Worm (Caenorhabditis elegans): ENCODE results near the gene mtm-9.

The mtm-9 gene

DNA sequence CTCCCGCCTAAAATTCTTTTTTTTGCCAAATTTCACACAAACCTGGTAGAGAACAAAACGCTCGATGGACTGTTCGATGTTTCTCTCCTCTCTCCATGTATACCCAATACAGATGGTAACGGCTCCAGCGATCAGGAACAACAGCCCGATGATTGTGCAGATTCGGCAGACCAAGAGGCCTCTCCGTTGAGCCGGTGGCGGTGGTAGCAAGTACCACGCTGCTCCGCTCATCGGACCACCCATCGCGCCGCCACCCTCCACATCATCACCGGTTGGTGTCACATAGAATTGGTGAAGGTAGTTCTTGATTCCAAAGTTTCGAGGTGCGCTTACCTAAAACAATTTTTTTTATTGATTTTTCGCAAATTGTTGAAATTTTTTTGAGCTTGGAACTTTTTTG lies 28.6 kb upstream of the mtm-9 start (continued):
- TF ChIP-seq D2030.7 (GFP tag; IDR thresholded peaks at IDR 0.05) (no peak), tbp1 (GFP tag; optimal IDR thresholded peaks at IDR 0.05) (no peak), him-1 (tag; optimal IDR thresholded peaks at IDR 0.05) (no peak)

DNA sequence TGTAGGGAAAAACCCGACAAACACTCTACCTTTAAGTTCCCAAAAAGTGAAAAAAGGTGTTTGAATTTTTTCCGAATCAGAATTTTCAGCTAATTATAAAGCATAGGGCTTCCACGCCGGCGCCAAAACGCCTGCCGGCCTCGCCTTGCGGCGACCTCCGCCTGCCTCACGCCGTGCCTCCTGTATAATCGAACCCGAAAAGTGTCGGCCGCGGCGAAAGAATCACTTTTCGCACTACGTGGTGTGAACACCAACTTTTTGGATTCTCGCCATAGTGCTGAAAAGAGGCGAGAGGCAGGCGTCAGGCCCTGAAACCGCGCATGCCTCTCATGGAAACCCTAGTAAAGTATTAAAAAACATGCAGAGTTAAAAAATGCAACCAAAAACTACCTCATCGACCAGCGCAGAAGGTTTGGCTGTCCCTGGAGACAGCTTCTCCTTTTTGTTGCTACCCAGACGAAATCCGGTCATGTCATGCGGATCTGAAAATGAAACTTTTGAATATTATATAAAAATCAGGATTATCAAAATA lies 27.8 kb upstream of the mtm-9 start, which contains the start of gene nrsn-1:
TSS of gene nrsn-1 (minus strand) at position 482 of the 532 bp plus-strand sequence.
- TF ChIP-seq zfh-2 (GFP tag; conservative IDR thresholded peaks at IDR 0.05) (peak; percentile 80), sdz-38 (tag; optimal IDR thresholded peaks at IDR 0.05) (no peak), ceh-40 (GFP tag; IDR thresholded peaks at IDR 0.05) (no peak), efl-1 (GFP tag; optimal IDR thresholded peaks at IDR 0.05) (no peak), nfya-2 (GFP tag; IDR thresholded peaks at IDR 0.05) (no peak), atf-7 (tag; optimal IDR thresholded peaks at IDR 0.05) (no peak), ceh-100 (GFP tag; IDR thresholded peaks at IDR 0.05) (no peak), tlf-1 (GFP tag; optimal IDR thresholded peaks at IDR 0.05) (no peak), him-1 (tag; optimal IDR thresholded peaks at IDR 0.05) (no peak), nhr-179 (tag; optimal IDR thresholded peaks at IDR 0.05) (no peak), ztf-28 (GFP tag; IDR thresholded peaks at IDR 0.05) (0 out of 2 replicates have a peak, but pooled peaks have one; percentile 7), C17E4.6 (GFP tag; IDR thresholded peaks at IDR 0.05) (no peak), Y56A3A.18 (GFP tag; IDR thresholded peaks at IDR 0.05) (no peak), mcd-1 (GFP tag; IDR thresholded peaks at IDR 0.05) (0 out of 2 replicates have a peak, but pooled peaks have one; percentile 35)

DNA sequence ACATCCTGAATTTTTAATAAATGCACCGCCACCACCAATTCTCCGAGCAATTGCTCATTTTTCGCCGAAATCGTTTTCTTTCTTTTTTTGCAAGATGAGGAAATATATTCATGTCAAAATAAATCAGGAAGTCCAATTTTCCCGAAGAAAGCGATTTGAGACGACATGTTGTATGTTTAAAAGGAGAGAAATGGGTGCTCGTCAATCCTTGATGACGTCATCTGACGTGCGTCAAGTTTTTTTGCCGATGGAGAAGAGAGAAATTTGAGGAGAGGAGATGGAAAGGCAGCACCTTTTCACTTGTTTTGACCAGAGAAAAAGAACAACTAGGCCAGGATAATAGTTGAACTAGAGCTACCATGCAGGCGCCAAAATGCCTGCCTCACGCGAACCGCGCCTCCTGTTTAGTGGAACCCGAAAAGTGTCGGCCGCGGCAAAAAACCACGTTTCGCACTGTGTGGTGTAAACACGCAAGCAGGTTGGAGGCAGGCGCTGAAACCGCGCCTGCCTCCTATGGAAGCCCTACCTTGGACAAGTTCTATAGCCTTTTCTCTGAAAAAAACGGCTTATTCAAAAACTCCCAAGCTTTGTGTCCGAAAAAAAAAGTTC lies 27.0 kb upstream of the mtm-9 start:
- TF ChIP-seq athp-1 (tag; optimal IDR thresholded peaks at IDR 0.05): no peak
- TF ChIP-seq zfh-2 (GFP tag; conservative IDR thresholded peaks at IDR 0.05): peak; percentile 77
- TF ChIP-seq ztf-28 (GFP tag; IDR thresholded peaks at IDR 0.05): no peak
- no peak for TF ChIP-seq fkh-3 (tag; optimal IDR thresholded peaks at IDR 0.05)
- TF ChIP-seq somi-1 (GFP tag; optimal IDR thresholded peaks at IDR 0.05): peak; percentile 22
- TF ChIP-seq F23B12.7 (tag; optimal IDR thresholded peaks at IDR 0.05; ENCODE audit: insufficient read depth): no peak
- peak; percentile 37 for TF ChIP-seq snpc-4 (GFP tag; optimal IDR thresholded peaks at IDR 0.05)
- TF ChIP-seq snpc-4 (tag; optimal IDR thresholded peaks at IDR 0.05): peak; percentile 40 to 71 (median 68)
- TF ChIP-seq cebp-1 (GFP tag; IDR thresholded peaks at IDR 0.05): no peak
- TF ChIP-seq cebp-1 (tag; optimal IDR thresholded peaks at IDR 0.05): peak; percentile 28
- TF ChIP-seq ets-4 (GFP tag; optimal IDR thresholded peaks at IDR 0.05): no peak
- TF ChIP-seq attf-6 (GFP tag; IDR thresholded peaks at IDR 0.05): 0 out of 2 replicates have a peak, but pooled peaks have one; percentile 45
- 0 out of 2 replicates have a peak, but pooled peaks have one; percentile 24 for TF ChIP-seq nfyb-1 (GFP tag; IDR thresholded peaks at IDR 0.05)
- TF ChIP-seq atf-7 (tag; optimal IDR thresholded peaks at IDR 0.05): peak; percentile 91
- TF ChIP-seq lin-40 (tag; optimal IDR thresholded peaks at IDR 0.05): peak; percentile 14
- TF ChIP-seq Y53F4B.3 (GFP tag; IDR thresholded peaks at IDR 0.05): no peak
- TF ChIP-seq snpc-3.4 (tag; optimal IDR thresholded peaks at IDR 0.05): no peak
- TF ChIP-seq aptf-2 (GFP tag; conservative IDR thresholded peaks at IDR 0.05): no peak
- no peak for TF ChIP-seq bed-2 (GFP tag; IDR thresholded peaks at IDR 0.05)
- 0 out of 2 replicates have a peak, but pooled peaks have one; percentile 32 for TF ChIP-seq mcd-1 (GFP tag; IDR thresholded peaks at IDR 0.05)
- no peak for TF ChIP-seq dpff-1 (tag; optimal IDR thresholded peaks at IDR 0.05)
- no peak for TF ChIP-seq Y67H2A.10 (GFP tag; conservative IDR thresholded peaks at IDR 0.05)
- peak in 1 of 3 experiments; percentile 63 for TF ChIP-seq lin-35 (GFP tag; optimal IDR thresholded peaks at IDR 0.05)
- TF ChIP-seq K12H6.12 (tag; optimal IDR thresholded peaks at IDR 0.05): peak; percentile 38
- TF ChIP-seq T07F8.4 (tag; optimal IDR thresholded peaks at IDR 0.05): no peak
- TF ChIP-seq F39B2.1 (GFP tag; IDR thresholded peaks at IDR 0.05): no peak
- no peak for TF ChIP-seq C06A6.2 (GFP tag; conservative IDR thresholded peaks at IDR 0.05)
- peak; percentile 55 for TF ChIP-seq chd-7 (tag; optimal IDR thresholded peaks at IDR 0.05)
- no peak for TF ChIP-seq F57A8.1 (GFP tag; optimal IDR thresholded peaks at IDR 0.05)
- no peak for TF ChIP-seq ccch-3 (GFP tag; optimal IDR thresholded peaks at IDR 0.05)
